Fruit fly (Drosophila melanogaster): ENCODE data around the gene CG9130.

DNA sequence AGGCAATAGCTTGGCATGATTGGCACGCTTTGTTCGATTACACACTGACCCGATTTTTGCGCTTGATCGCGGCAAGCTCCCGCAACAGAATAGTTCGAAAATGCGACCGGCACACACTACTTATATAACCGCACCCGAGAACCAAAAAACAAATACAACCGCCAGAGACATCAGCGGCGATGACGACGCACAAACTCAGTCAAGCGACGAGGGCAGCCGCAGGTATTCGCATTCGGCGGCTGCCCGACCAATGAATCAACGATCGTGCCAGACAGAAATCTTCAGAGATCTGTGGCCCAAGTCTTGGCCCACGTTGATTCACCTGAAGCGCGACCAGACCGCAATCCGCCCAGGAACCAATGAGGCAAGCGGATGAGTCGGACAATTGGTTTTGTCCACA is 13.6 kb upstream of the CG9130 start, which contains the start of gene CG9192:
- TF ChIP-seq psq (GFP tag; optimal IDR thresholded peaks at IDR 0.05), result no peak
- no peak for TF ChIP-seq pan (optimal IDR thresholded peaks at IDR 0.05)

All from whole organism, wandering third instar larva.